Fruit fly (Drosophila melanogaster) whole organism, pupa: ENCODE results near the gene HP1e.

Experiments
- CG10348 ChIP-seq: fragments of 200-800 bp; sonication (Bioruptor generic); IDR thresholded peaks from 2 replicates; pipeline ENCODE4 v1.3.6; 2022; ENCODE audit warnings: missing biosample characterization, missing genetic modification characterization
- CG13204 ChIP-seq: fragments of 200-800 bp; sonication (Bioruptor generic); optimal IDR thresholded peaks from 2 replicates; lab custom pipeline; 2018; ENCODE audit warnings: missing biosample characterization, mild to moderate bottlenecking, missing genetic modification characterization, moderate library complexity
- EcR ChIP-seq: fragments of 200-800 bp; sonication (Bioruptor generic); optimal IDR thresholded peaks from 3 replicates; lab custom pipeline; 2019; ENCODE audit warnings: missing biosample characterization, missing genetic modification characterization, mild to moderate bottlenecking, moderate library complexity, missing genetic modification reagents
- Snoo ChIP-seq: fragments of 200-800 bp; sonication (Bioruptor generic); optimal IDR thresholded peaks from 3 replicates; lab custom pipeline; 2017; ENCODE audit warnings: missing biosample characterization, mild to moderate bottlenecking, missing genetic modification characterization, inconsistent platforms

- TF ChIP-seq EcR (GFP tag; lab: Kevin White, UChicago), result no peak
- no peak for TF ChIP-seq CG13204
- TF ChIP-seq Snoo (tag; lab: Kevin White, UChicago), result no peak
- no peak for TF ChIP-seq CG10348 (GFP tag; lab: Robert Waterston, UW)
Observed at dm6 chr3R:9344791-9345208, 23.2 kb downstream of the HP1e start.
